Fruit fly (Drosophila melanogaster) whole organism, embryonic: Measurements from ENCODE around the gene NK7.1.

Experiments used
- Atf-2 ChIP-seq: fragments of 200-800 bp; sonication (Bioruptor generic); optimal IDR thresholded peaks from 2 replicates; lab custom pipeline; 2016; ENCODE audit warnings: missing biosample characterization, missing genetic modification characterization
- CG10543 ChIP-seq: fragments of 200-800 bp; sonication (Bioruptor generic); optimal IDR thresholded peaks from 3 replicates; lab custom pipeline; 2017; ENCODE audit warnings: missing biosample characterization, mild to moderate bottlenecking, missing genetic modification characterization, moderate library complexity
- CG12219 ChIP-seq: fragments of 200-800 bp; sonication (Bioruptor generic); optimal IDR thresholded peaks from 3 replicates; lab custom pipeline; 2018; ENCODE audit warnings: missing biosample characterization, mild to moderate bottlenecking, missing genetic modification characterization
- CG12769 ChIP-seq: fragments of 200-800 bp; sonication (Bioruptor generic); optimal IDR thresholded peaks from 2 replicates; lab custom pipeline; 2019; ENCODE audit warnings: missing biosample characterization, mild to moderate bottlenecking, missing genetic modification characterization, moderate library complexity
- CG12942 ChIP-seq: fragments of 200-800 bp; sonication (Bioruptor generic); optimal IDR thresholded peaks from 3 replicates; lab custom pipeline; 2016; ENCODE audit warnings: missing biosample characterization, missing genetic modification characterization
- CG15514 ChIP-seq: fragments of 200-800 bp; sonication (Bioruptor generic); optimal IDR thresholded peaks from 3 replicates; lab custom pipeline; 2017; ENCODE audit warnings: missing biosample characterization, missing genetic modification characterization, mild to moderate bottlenecking, moderate library complexity, missing genetic modification reagents
- CG1647 ChIP-seq: fragments of 200-800 bp; sonication (Bioruptor generic); optimal IDR thresholded peaks from 3 replicates; lab custom pipeline; 2016; ENCODE audit warnings: missing biosample characterization, missing genetic modification characterization
- CG17328 ChIP-seq: fragments of 200-800 bp; sonication (Bioruptor generic); IDR thresholded peaks from 2 replicates; pipeline ENCODE4 v1.3.6; 2022; ENCODE audit warnings: missing biosample characterization, missing genetic modification characterization
- CG30431 ChIP-seq: fragments of 200-800 bp; sonication (Bioruptor generic); optimal IDR thresholded peaks from 2 replicates; lab custom pipeline; 2017; ENCODE audit warnings: missing biosample characterization, missing genetic modification characterization
- CG31224 ChIP-seq: fragments of 200-800 bp; sonication (Bioruptor generic); IDR thresholded peaks from 2 replicates; pipeline ENCODE4 v1.3.6; 2022; ENCODE audit warnings: missing biosample characterization, missing genetic modification characterization
- CG32532 ChIP-seq: fragments of 200-800 bp; sonication (Bioruptor generic); IDR thresholded peaks from 2 replicates; pipeline ENCODE4 v1.3.6; 2022; ENCODE audit warnings: missing biosample characterization, missing genetic modification characterization
- CG32767 ChIP-seq: fragments of 200-800 bp; sonication (Bioruptor generic); IDR thresholded peaks from 2 replicates; pipeline ENCODE4 v1.3.6; 2022; ENCODE audit warnings: missing biosample characterization, missing genetic modification characterization
- CG4404 ChIP-seq: fragments of 200-800 bp; sonication (Bioruptor generic); IDR thresholded peaks from 2 replicates; pipeline ENCODE4 v1.3.6; 2022; ENCODE audit warnings: missing biosample characterization, missing genetic modification characterization
- CG7987 ChIP-seq: fragments of 200-800 bp; sonication (Bioruptor generic); optimal IDR thresholded peaks from 2 replicates; lab custom pipeline; 2018; ENCODE audit warnings: missing biosample characterization, mild to moderate bottlenecking, missing genetic modification characterization, moderate library complexity
- CG9609 ChIP-seq: fragments of 200-800 bp; sonication (Bioruptor generic); optimal IDR thresholded peaks from 3 replicates; lab custom pipeline; 2016; ENCODE audit warnings: missing biosample characterization, missing genetic modification characterization
- CG9797 ChIP-seq: fragments of 200-800 bp; sonication (Bioruptor generic); optimal IDR thresholded peaks from 3 replicates; lab custom pipeline; 2018; ENCODE audit warnings: missing biosample characterization, mild to moderate bottlenecking, missing genetic modification characterization
- CHES-1-like ChIP-seq: fragments of 200-800 bp; sonication (Bioruptor generic); optimal IDR thresholded peaks from 2 replicates; lab custom pipeline; 2016; ENCODE audit warnings: missing biosample characterization, missing genetic modification characterization
- CTCF ChIP-seq: fragments of 200-800 bp; sonication (Bioruptor generic); optimal IDR thresholded peaks from 2 replicates; lab custom pipeline; 2017; ENCODE audit warnings: missing biosample characterization, mild to moderate bottlenecking, missing genetic modification characterization, moderate library complexity
- CkIIα-i1 ChIP-seq: fragments of 200-800 bp; sonication (Bioruptor generic); IDR thresholded peaks from 2 replicates; pipeline ENCODE4 v1.3.6; 2022; ENCODE audit warnings: missing biosample characterization, missing genetic modification characterization
- Dfd ChIP-seq, 2 experiments: fragments of >200 bp; optimal IDR thresholded peaks; 2 replicates each; lab custom pipeline; 2017; ENCODE audit warnings: missing biosample characterization in 2 of 2, missing genetic modification characterization in 2 of 2
- Fer3 ChIP-seq: fragments of 200-800 bp; sonication (Bioruptor generic); optimal IDR thresholded peaks from 2 replicates; lab custom pipeline; 2018; ENCODE audit warnings: missing biosample characterization, mild to moderate bottlenecking, missing genetic modification characterization, moderate library complexity
- Gug ChIP-seq: fragments of 200-800 bp; sonication (Bioruptor generic); IDR thresholded peaks from 4 replicates; pipeline ENCODE4 v1.3.6; 2022; ENCODE audit warnings: missing biosample characterization, missing genetic modification characterization
- Hr39 ChIP-seq: fragments of >200 bp; optimal IDR thresholded peaks from 2 replicates; lab custom pipeline; 2017
- Kr ChIP-seq: fragments of 200-800 bp; sonication (Bioruptor generic); optimal IDR thresholded peaks from 2 replicates; lab custom pipeline; 2017; ENCODE audit warnings: missing biosample characterization, mild to moderate bottlenecking, missing genetic modification characterization
- Lhr ChIP-seq: fragments of 200-800 bp; sonication (Bioruptor generic); optimal IDR thresholded peaks from 3 replicates; lab custom pipeline; 2017; ENCODE audit warnings: mild to moderate bottlenecking, missing biosample characterization, missing genetic modification reagents, missing genetic modification characterization
- MESR4 ChIP-seq: fragments of 200-800 bp; sonication (Bioruptor generic); optimal IDR thresholded peaks from 2 replicates; lab custom pipeline; 2018; ENCODE audit warnings: missing biosample characterization, mild to moderate bottlenecking, missing genetic modification characterization, moderate library complexity
- MTF-1 ChIP-seq: fragments of 200-800 bp; sonication (Bioruptor generic); optimal IDR thresholded peaks from 2 replicates; lab custom pipeline; 2018; ENCODE audit warnings: missing biosample characterization, mild to moderate bottlenecking, missing genetic modification characterization, borderline replicate concordance
- Oli ChIP-seq: fragments of 200-800 bp; sonication (Bioruptor generic); optimal IDR thresholded peaks from 2 replicates; lab custom pipeline; 2018; ENCODE audit warnings: missing biosample characterization, mild to moderate bottlenecking, missing genetic modification characterization, moderate library complexity
- PHDP ChIP-seq: fragments of 200-800 bp; sonication (Bioruptor generic); optimal IDR thresholded peaks from 3 replicates; lab custom pipeline; 2018; ENCODE audit warnings: missing biosample characterization, mild to moderate bottlenecking, missing genetic modification characterization, moderate library complexity
- Ptx1 ChIP-seq: fragments of 200-800 bp; sonication (Bioruptor generic); IDR thresholded peaks from 2 replicates; pipeline ENCODE4 v1.3.6; 2022; ENCODE audit warnings: missing biosample characterization, missing genetic modification characterization
- Sox100B ChIP-seq: fragments of 200-800 bp; sonication (Bioruptor generic); optimal IDR thresholded peaks from 3 replicates; lab custom pipeline; 2018; ENCODE audit warnings: missing biosample characterization, mild to moderate bottlenecking, missing genetic modification characterization
- Sry-δ ChIP-seq: fragments of 200-800 bp; sonication (Bioruptor generic); optimal IDR thresholded peaks from 2 replicates; lab custom pipeline; 2016; ENCODE audit warnings: missing biosample characterization, missing genetic modification characterization
- Ssrp ChIP-seq: fragments of 200-800 bp; sonication (Bioruptor generic); optimal IDR thresholded peaks from 2 replicates; lab custom pipeline; 2018; ENCODE audit warnings: missing biosample characterization, mild to moderate bottlenecking, missing genetic modification characterization, moderate library complexity
- Tbp ChIP-seq: fragments of >200 bp; optimal IDR thresholded peaks from 2 replicates; lab custom pipeline; 2018; ENCODE audit warnings: missing biosample characterization, missing genetic modification characterization
- ab ChIP-seq: fragments of 200-800 bp; sonication (Bioruptor generic); optimal IDR thresholded peaks from 2 replicates; lab custom pipeline; 2016; ENCODE audit warnings: missing biosample characterization, missing genetic modification characterization
- chn ChIP-seq: fragments of 200-800 bp; sonication (Bioruptor generic); optimal IDR thresholded peaks from 2 replicates; lab custom pipeline; 2016; ENCODE audit warnings: missing biosample characterization, missing genetic modification characterization
- eyg ChIP-seq: fragments of 200-800 bp; sonication (Bioruptor generic); optimal IDR thresholded peaks from 3 replicates; lab custom pipeline; 2016; ENCODE audit warnings: missing biosample characterization, missing genetic modification characterization
- gt ChIP-seq: fragments of 200-800 bp; sonication (Bioruptor generic); IDR thresholded peaks from 2 replicates; pipeline ENCODE4 v1.3.6; 2022; ENCODE audit warnings: missing biosample characterization, missing genetic modification characterization
- jumu ChIP-seq: fragments of 200-800 bp; sonication (Bioruptor generic); optimal IDR thresholded peaks from 3 replicates; lab custom pipeline; 2016; ENCODE audit warnings: missing biosample characterization, missing genetic modification characterization
- lmd ChIP-seq: fragments of 200-800 bp; sonication (Bioruptor generic); IDR thresholded peaks from 2 replicates; pipeline ENCODE4 v1.3.6; 2022; ENCODE audit warnings: missing biosample characterization, missing genetic modification characterization
- luna ChIP-seq: fragments of 200-800 bp; sonication (Bioruptor generic); optimal IDR thresholded peaks from 2 replicates; lab custom pipeline; 2016; ENCODE audit warnings: missing biosample characterization, missing genetic modification characterization
- oc ChIP-seq: fragments of 200-800 bp; sonication (Bioruptor generic); optimal IDR thresholded peaks from 2 replicates; lab custom pipeline; 2018; ENCODE audit warnings: missing biosample characterization, mild to moderate bottlenecking, missing genetic modification characterization, moderate library complexity
- pros ChIP-seq: fragments of 200-800 bp; sonication (Bioruptor generic); optimal IDR thresholded peaks from 3 replicates; lab custom pipeline; 2019; ENCODE audit warnings: missing biosample characterization, mild to moderate bottlenecking, missing genetic modification characterization, moderate library complexity
- rib ChIP-seq: fragments of 200-800 bp; sonication (Bioruptor generic); IDR thresholded peaks from 2 replicates; pipeline ENCODE4 v1.3.6; 2022; ENCODE audit warnings: missing biosample characterization, missing genetic modification characterization
- sc ChIP-seq, 3 experiments: fragments of >200 bp in 2 of 3; fragments of 200-800 bp in 1 of 3; sonication (Bioruptor generic) in 1 of 3; optimal IDR thresholded peaks; 2 replicates in 2 of 3; 3 replicates in 1 of 3; lab custom pipeline; 2017; ENCODE audit warnings: mild to moderate bottlenecking in 1 of 3, missing biosample characterization in 1 of 3, missing genetic modification characterization in 1 of 3, missing genetic modification reagents in 1 of 3
- so ChIP-seq: fragments of 200-800 bp; sonication (Bioruptor generic); IDR thresholded peaks from 3 replicates; pipeline ENCODE4 v1.3.6; 2022; ENCODE audit warnings: missing biosample characterization, missing genetic modification characterization
- sqz ChIP-seq: fragments of 200-800 bp; sonication (Bioruptor generic); optimal IDR thresholded peaks from 3 replicates; lab custom pipeline; 2018; ENCODE audit warnings: missing biosample characterization, mild to moderate bottlenecking, missing genetic modification characterization
- tap ChIP-seq: fragments of 200-800 bp; optimal IDR thresholded peaks from 3 replicates; lab custom pipeline; 2019; ENCODE audit warnings: missing biosample characterization, mild to moderate bottlenecking, missing genetic modification characterization, moderate library complexity
- tin ChIP-seq: fragments of 200-800 bp; sonication (Bioruptor generic); optimal IDR thresholded peaks from 3 replicates; lab custom pipeline; 2016; ENCODE audit warnings: missing biosample characterization, missing genetic modification characterization
- trem ChIP-seq: fragments of 200-800 bp; optimal IDR thresholded peaks from 3 replicates; lab custom pipeline; 2019; ENCODE audit warnings: missing biosample characterization, mild to moderate bottlenecking, missing genetic modification characterization, moderate library complexity
- vvl ChIP-seq: fragments of 200-800 bp; sonication (Bioruptor generic); IDR thresholded peaks from 2 replicates; pipeline ENCODE4 v1.3.6; 2022; ENCODE audit warnings: missing biosample characterization, missing genetic modification characterization
- z ChIP-seq: fragments of 200-800 bp; sonication (Bioruptor generic); IDR thresholded peaks from 3 replicates; pipeline ENCODE4 v1.3.6; 2022; ENCODE audit warnings: missing biosample characterization, missing genetic modification characterization

Gene NK7.1

DNA sequence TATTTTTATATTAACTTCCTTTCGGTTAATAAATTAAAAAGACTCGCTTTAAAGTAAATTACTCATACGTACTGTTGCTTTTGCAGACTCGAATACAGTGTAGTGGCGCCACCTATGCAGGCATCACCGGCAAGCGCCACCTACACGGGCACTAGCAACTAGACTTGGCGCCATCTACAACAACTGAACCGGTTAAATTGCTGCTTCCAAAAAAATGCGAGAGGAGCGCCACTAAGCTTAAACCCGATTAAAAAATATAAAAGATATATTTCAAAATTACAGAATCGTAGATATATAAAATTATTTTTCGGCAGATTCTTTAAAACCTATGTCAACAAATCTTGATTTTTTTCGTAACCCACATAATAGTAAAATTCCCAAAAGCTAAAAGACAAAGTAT is 18.5 kb upstream of the NK7.1 start (continued):
- TF ChIP-seq CG15514 (GFP tag; lab: Kevin White, UChicago): peak; percentile 64
- peak; percentile 92 for TF ChIP-seq lmd
- peak; percentile 9 for TF ChIP-seq CG12769 (tag; lab: Kevin White, UChicago)
- no peak for TF ChIP-seq Tbp (GFP tag; lab: Kevin White, UChicago)
- peak; percentile 50 for TF ChIP-seq CG12942 (GFP tag; lab: Kevin White, UChicago)
- TF ChIP-seq tin (GFP tag; lab: Kevin White, UChicago): peak; percentile 97
- TF ChIP-seq so (GFP tag; lab: Robert Waterston, UW): no peak
- peak; percentile 57 for TF ChIP-seq Sry-δ (GFP tag; lab: Kevin White, UChicago)
- TF ChIP-seq eyg (GFP tag; lab: Kevin White, UChicago): no peak
- TF ChIP-seq gt: peak; percentile 62; the same call in 1 of the 2 replicates
- peak; percentile 31 for TF ChIP-seq Ssrp
- TF ChIP-seq oc (tag; lab: Kevin White, UChicago): no peak
- TF ChIP-seq CG10543: peak; percentile 79
- TF ChIP-seq Fer3 (tag; lab: Kevin White, UChicago): peak; percentile 88
- TF ChIP-seq pros (GFP tag; lab: Kevin White, UChicago): no peak
- TF ChIP-seq CG30431 (GFP tag; lab: Kevin White, UChicago): peak; percentile 52
- TF ChIP-seq jumu (GFP tag; lab: Kevin White, UChicago): peak; percentile 77
- TF ChIP-seq Atf-2 (GFP tag; lab: Kevin White, UChicago): peak; percentile 40
- TF ChIP-seq Ptx1 (GFP tag; lab: Robert Waterston, UW): peak; percentile 94
- no peak for TF ChIP-seq CkIIα-i1 (GFP tag; lab: Robert Waterston, UW)
- TF ChIP-seq tap (tag; lab: Kevin White, UChicago): peak; percentile 8
- peak; percentile 94 for TF ChIP-seq vvl (GFP tag; lab: Robert Waterston, UW)
- peak; percentile 34 for TF ChIP-seq CHES-1-like
- no peak for TF ChIP-seq z (GFP tag; lab: Robert Waterston, UW)
- TF ChIP-seq trem (tag; lab: Kevin White, UChicago): peak; percentile 62
- TF ChIP-seq luna: no peak
- no peak for TF ChIP-seq ab (GFP tag; lab: Kevin White, UChicago)
- peak; percentile 98 for TF ChIP-seq CG32532 (GFP tag; lab: Robert Waterston, UW)
- no peak for TF ChIP-seq Kr (GFP tag; lab: Kevin White, UChicago)
- TF ChIP-seq rib: peak; percentile 80
- no peak for TF ChIP-seq Dfd (GFP tag; optimal IDR thresholded peaks at IDR 0.05; lab: Kevin White, UChicago)
- peak; percentile 90 for TF ChIP-seq MTF-1 (GFP tag; lab: Kevin White, UChicago)
- peak; percentile 39 for TF ChIP-seq Oli
- TF ChIP-seq CG7987: peak; percentile 93
- TF ChIP-seq CG31224: peak; percentile 73
- peak; percentile 31 for TF ChIP-seq CG9609 (GFP tag; lab: Kevin White, UChicago)
- peak; percentile 68 for TF ChIP-seq CG4404 (GFP tag; lab: Robert Waterston, UW)
- TF ChIP-seq CTCF: peak; percentile 100
- TF ChIP-seq CG1647 (GFP tag; lab: Kevin White, UChicago): peak; percentile 89
- TF ChIP-seq CG17328 (GFP tag; lab: Robert Waterston, UW): peak; percentile 83
- peak; percentile 33; the same call in 1 of the 2 replicates for TF ChIP-seq CG32767 (GFP tag; lab: Robert Waterston, UW)
- TF ChIP-seq chn: peak; percentile 53
- peak; percentile 58 for TF ChIP-seq Lhr (GFP tag; lab: Kevin White, UChicago)
- peak; percentile 58 for TF ChIP-seq PHDP (tag; lab: Kevin White, UChicago)
- TF ChIP-seq MESR4 (GFP tag; lab: Kevin White, UChicago): no peak
- TF ChIP-seq Sox100B (GFP tag; lab: Kevin White, UChicago): peak; percentile 16
- TF ChIP-seq CG9797 (GFP tag; lab: Kevin White, UChicago): no peak
- no peak for TF ChIP-seq sc (optimal IDR thresholded peaks at IDR 0.05; lab: Kevin White, UChicago)
- TF ChIP-seq sc (GFP tag; optimal IDR thresholded peaks at IDR 0.05; lab: Kevin White, UChicago): peak; percentile 32
- peak; percentile 95 for TF ChIP-seq Gug (GFP tag; lab: Robert Waterston, UW)
- TF ChIP-seq sqz (GFP tag; lab: Kevin White, UChicago): peak; percentile 50
- TF ChIP-seq CG12219 (GFP tag; lab: Kevin White, UChicago): no peak
- TF ChIP-seq Hr39 (lab: Kevin White, UChicago): no peak
